Fruit fly (Drosophila melanogaster): ENCODE measurements around the gene eRF1.
A peak's percentile ranks its signal among the peaks of the same experiment; 100 is the strongest.

The eRF1 gene

dm6 chr3L:20398243-20399222 lies 50.4 kb downstream of the eRF1 start (continued):
- TF ChIP-seq sug (tag; optimal IDR thresholded peaks at IDR 0.05): peak; percentile 79
- 0 out of 3 replicates have a peak, but pooled peaks have one; percentile 5 for TF ChIP-seq CG34224 (GFP tag; IDR thresholded peaks at IDR 0.05; ENCODE audit: partially characterized antibody)
- peak; percentile 67 for TF ChIP-seq CG33557 (GFP tag; optimal IDR thresholded peaks at IDR 0.05)
- TF ChIP-seq bowl (GFP tag; IDR thresholded peaks at IDR 0.05): 0 out of 2 replicates have a peak, but pooled peaks have one; percentile 13
- peak; percentile 22 for TF ChIP-seq CG3995 (GFP tag; optimal IDR thresholded peaks at IDR 0.05)
- peak; percentile 82 for TF ChIP-seq CG10267 (tag; optimal IDR thresholded peaks at IDR 0.05)
- TF ChIP-seq sisA (GFP tag; IDR thresholded peaks at IDR 0.05): peak; percentile 83
- TF ChIP-seq jing (GFP tag; optimal IDR thresholded peaks at IDR 0.05): peak; percentile 58
- peak; percentile 80 for TF ChIP-seq CG2875 (GFP tag; optimal IDR thresholded peaks at IDR 0.05)
- no peak for TF ChIP-seq sc (optimal IDR thresholded peaks at IDR 0.05)
- peak; percentile 72 for TF ChIP-seq sc (GFP tag; optimal IDR thresholded peaks at IDR 0.05)
- peak; percentile 83 for TF ChIP-seq CG10209 (GFP tag; optimal IDR thresholded peaks at IDR 0.05)
- TF ChIP-seq sim (GFP tag; IDR thresholded peaks at IDR 0.05): no peak; the same call in 1 of the 2 replicates
- peak; percentile 66 for TF ChIP-seq pnt (GFP tag; optimal IDR thresholded peaks at IDR 0.05)
- TF ChIP-seq E2f2 (GFP tag; IDR thresholded peaks at IDR 0.05): peak; percentile 50; the same call in 1 of the 2 replicates
- TF ChIP-seq CG12659 (GFP tag; optimal IDR thresholded peaks at IDR 0.05): peak; percentile 90
- peak; percentile 72 for TF ChIP-seq Dip3 (GFP tag; optimal IDR thresholded peaks at IDR 0.05)
- TF ChIP-seq pum (GFP tag; optimal IDR thresholded peaks at IDR 0.05): peak; percentile 65
- no peak for TF ChIP-seq hbn (GFP tag; IDR thresholded peaks at IDR 0.05; ENCODE audit: partially characterized antibody)
- TF ChIP-seq pho (GFP tag; optimal IDR thresholded peaks at IDR 0.05): peak; percentile 80
- peak; percentile 73 for TF ChIP-seq Aef1 (GFP tag; IDR thresholded peaks at IDR 0.05)
- peak; percentile 68 for TF ChIP-seq onecut (GFP tag; IDR thresholded peaks at IDR 0.05)
- TF ChIP-seq vnd (GFP tag; IDR thresholded peaks at IDR 0.05; ENCODE audit: partially characterized antibody): no peak
- peak; percentile 39 for TF ChIP-seq emc (GFP tag; optimal IDR thresholded peaks at IDR 0.05)
- peak; percentile 69 for TF ChIP-seq Hmx (GFP tag; optimal IDR thresholded peaks at IDR 0.05)
- peak; percentile 62 for TF ChIP-seq ab (GFP tag; optimal IDR thresholded peaks at IDR 0.05)
- TF ChIP-seq Doc3 (GFP tag; IDR thresholded peaks at IDR 0.05; ENCODE audit: partially characterized antibody): no peak
- peak; percentile 35 for TF ChIP-seq CG7987 (GFP tag; optimal IDR thresholded peaks at IDR 0.05)
- TF ChIP-seq CG11456 (GFP tag; IDR thresholded peaks at IDR 0.05): peak; percentile 74; the same call in 2 of the 3 replicates
- peak; percentile 61 for TF ChIP-seq Dad (GFP tag; optimal IDR thresholded peaks at IDR 0.05)
- TF ChIP-seq zen (tag; optimal IDR thresholded peaks at IDR 0.05): peak; percentile 46
- no peak for TF ChIP-seq tna (GFP tag; IDR thresholded peaks at IDR 0.05; ENCODE audit: partially characterized antibody)
- peak; percentile 88 for TF ChIP-seq chinmo (GFP tag; IDR thresholded peaks at IDR 0.05; ENCODE audit: partially characterized antibody)
- TF ChIP-seq Usf (GFP tag; optimal IDR thresholded peaks at IDR 0.05): peak; percentile 39
- peak; percentile 85 for TF ChIP-seq HHEX (GFP tag; optimal IDR thresholded peaks at IDR 0.05)
- TF ChIP-seq vfl (GFP tag; optimal IDR thresholded peaks at IDR 0.05): peak; percentile 55
- peak; percentile 69 for TF ChIP-seq ems (GFP tag; optimal IDR thresholded peaks at IDR 0.05)
- TF ChIP-seq CG11723 (GFP tag; optimal IDR thresholded peaks at IDR 0.05): peak; percentile 82
- peak; percentile 82 for TF ChIP-seq CG15601 (tag; optimal IDR thresholded peaks at IDR 0.05)
- no peak for TF ChIP-seq CG4282 (GFP tag; optimal IDR thresholded peaks at IDR 0.05)
- TF ChIP-seq trem (tag; optimal IDR thresholded peaks at IDR 0.05): peak; percentile 77
- peak; percentile 70 for TF ChIP-seq CG8281 (tag; optimal IDR thresholded peaks at IDR 0.05)
- TF ChIP-seq Opbp (GFP tag; IDR thresholded peaks at IDR 0.05; ENCODE audit: partially characterized antibody): no peak
- peak; percentile 93 for TF ChIP-seq kah (GFP tag; optimal IDR thresholded peaks at IDR 0.05)
- TF ChIP-seq twi (tag; optimal IDR thresholded peaks at IDR 0.05): peak; percentile 69
- TF ChIP-seq sob (GFP tag; IDR thresholded peaks at IDR 0.05): peak; percentile 70; the same call in 1 of the 2 replicates
- TF ChIP-seq tio (GFP tag; optimal IDR thresholded peaks at IDR 0.05): peak; percentile 88

Data from whole organism, embryonic.